Worm (Caenorhabditis elegans): ENCODE results near the gene itr-1.
A peak's percentile ranks its signal among the peaks of the same experiment; 100 is the strongest.

itr-1 gene

ce11 chrIV:7724912-7725311, 49.9 kb downstream of the itr-1 start:
- TF ChIP-seq unc-120 (tag; optimal IDR thresholded peaks at IDR 0.05; ENCODE audit: poor library complexity, severe bottlenecking) (no peak), ham-2 (GFP tag; optimal IDR thresholded peaks at IDR 0.05) (no peak), flh-1 (GFP tag; optimal IDR thresholded peaks at IDR 0.05) (no peak), mab-5 (tag; optimal IDR thresholded peaks at IDR 0.05) (no peak), drap-1 (GFP tag; optimal IDR thresholded peaks at IDR 0.05) (no peak), tbx-8 (GFP tag; optimal IDR thresholded peaks at IDR 0.05) (no peak), lin-13 (tag; optimal IDR thresholded peaks at IDR 0.05) (no peak), cnd-1 (tag; optimal IDR thresholded peaks at IDR 0.05) (no peak), zip-8 (tag; optimal IDR thresholded peaks at IDR 0.05) (no peak), unc-39 (tag; optimal IDR thresholded peaks at IDR 0.05) (no peak), ceh-43 (GFP tag; optimal IDR thresholded peaks at IDR 0.05) (no peak), pha-4 (tag; optimal IDR thresholded peaks at IDR 0.05) (no peak)

- TF ChIP-seq mep-1 (tag; optimal IDR thresholded peaks at IDR 0.05) (no peak), sem-2 (GFP tag; optimal IDR thresholded peaks at IDR 0.05) (no peak), ceh-39 (tag; optimal IDR thresholded peaks at IDR 0.05) (no peak), drap-1 (GFP tag; optimal IDR thresholded peaks at IDR 0.05) (no peak), bed-3 (GFP tag; optimal IDR thresholded peaks at IDR 0.05) (no peak), blmp-1 (tag; optimal IDR thresholded peaks at IDR 0.05) (no peak), nhr-76 (tag; optimal IDR thresholded peaks at IDR 0.05) (no peak), tbx-8 (GFP tag; optimal IDR thresholded peaks at IDR 0.05) (no peak), nhr-2 (tag; optimal IDR thresholded peaks at IDR 0.05) (no peak), snpc-4 (tag; optimal IDR thresholded peaks at IDR 0.05) (no peak), ceh-83 (GFP tag; optimal IDR thresholded peaks at IDR 0.05) (no peak), lsy-2 (tag; optimal IDR thresholded peaks at IDR 0.05) (no peak), unc-62 (GFP tag; optimal IDR thresholded peaks at IDR 0.05) (no peak), ham-2 (GFP tag; optimal IDR thresholded peaks at IDR 0.05) (no peak), mls-2 (tag; optimal IDR thresholded peaks at IDR 0.05) (no peak), pha-4 (tag; optimal IDR thresholded peaks at IDR 0.05) (no peak)
Observed at ce11 chrIV:7726325-7726724, 51.4 kb downstream of the itr-1 start, which contains the start of gene C50F7.5. Gene C50F7.5 (plus strand): TSS chrIV:7726719.

DNA sequence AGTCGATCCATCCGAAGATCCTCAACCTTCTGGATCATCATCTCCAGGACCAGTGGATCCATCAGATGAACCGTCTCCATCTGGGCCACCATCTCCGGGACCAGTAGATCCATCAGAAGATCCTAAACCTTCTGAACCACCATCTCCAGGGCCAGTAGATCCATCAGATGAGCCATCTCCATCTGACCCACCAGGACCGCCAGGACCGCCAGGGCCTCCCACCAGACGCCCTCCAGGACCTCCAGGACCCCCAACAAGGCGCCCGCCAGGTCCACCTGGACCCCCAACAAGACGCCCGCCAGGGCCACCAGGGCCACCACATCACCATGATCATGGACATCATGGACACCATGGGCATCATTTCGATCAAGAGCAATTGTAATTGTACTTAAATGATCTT, 52.3 kb downstream of the itr-1 start:
- TF ChIP-seq blmp-1 (tag; optimal IDR thresholded peaks at IDR 0.05) (no peak), elt-3 (tag; optimal IDR thresholded peaks at IDR 0.05) (no peak), nhr-28 (tag; optimal IDR thresholded peaks at IDR 0.05) (no peak)

DNA sequence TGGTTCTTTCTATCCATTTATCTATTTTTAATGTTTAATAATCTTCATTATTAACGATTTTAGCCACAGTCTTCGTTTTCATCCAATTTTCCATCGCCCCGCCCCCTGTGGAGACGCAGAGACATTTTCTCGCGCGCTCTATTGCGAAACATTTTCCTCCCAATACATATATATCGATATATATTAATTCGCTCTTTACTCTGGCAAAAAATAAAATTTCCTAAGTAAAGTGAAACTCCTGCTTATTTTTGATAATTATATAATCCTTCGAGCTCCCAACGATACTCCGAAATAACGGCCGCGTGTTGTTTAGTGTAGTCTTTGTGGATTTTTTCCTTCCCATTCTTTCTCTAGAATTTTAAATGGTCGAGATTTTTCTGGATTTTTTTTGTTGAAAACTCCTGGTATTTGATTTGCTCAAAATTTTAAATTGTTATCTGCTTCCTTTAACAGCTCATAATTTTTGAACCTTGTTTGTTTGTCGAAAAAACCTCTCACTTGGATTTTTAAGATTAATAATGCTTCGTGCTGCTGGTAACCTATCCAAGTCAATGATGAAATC, 53.5 kb downstream of the itr-1 start, which contains the start of gene sucg-1:
Gene sucg-1 (plus strand): TSS at position 512 of the 562 bp plus-strand sequence.
- TF ChIP-seq ces-1 (GFP tag; optimal IDR thresholded peaks at IDR 0.05) (peak; percentile 2), M03D4.4 (tag; optimal IDR thresholded peaks at IDR 0.05) (no peak), unc-120 (tag; optimal IDR thresholded peaks at IDR 0.05; ENCODE audit: poor library complexity, severe bottlenecking) (no peak)

- TF ChIP-seq ztf-11 (tag; optimal IDR thresholded peaks at IDR 0.05): no peak
- no peak for TF ChIP-seq unc-120 (tag; optimal IDR thresholded peaks at IDR 0.05; ENCODE audit: poor library complexity, severe bottlenecking)
- no peak for TF ChIP-seq bed-3 (GFP tag; optimal IDR thresholded peaks at IDR 0.05)
- TF ChIP-seq hlh-1 (tag; optimal IDR thresholded peaks at IDR 0.05): no peak
- no peak for TF ChIP-seq mls-2 (tag; optimal IDR thresholded peaks at IDR 0.05)
- TF ChIP-seq mep-1 (tag; optimal IDR thresholded peaks at IDR 0.05): no peak
- no peak for TF ChIP-seq nhr-76 (tag; optimal IDR thresholded peaks at IDR 0.05)
- TF ChIP-seq M03D4.4 (tag; optimal IDR thresholded peaks at IDR 0.05): no peak
- TF ChIP-seq zip-8 (tag; optimal IDR thresholded peaks at IDR 0.05): no peak
- no peak for TF ChIP-seq ceh-39 (tag; optimal IDR thresholded peaks at IDR 0.05)
- no peak for TF ChIP-seq unc-39 (tag; optimal IDR thresholded peaks at IDR 0.05)
- no peak for TF ChIP-seq cnd-1 (tag; optimal IDR thresholded peaks at IDR 0.05)
- no peak for TF ChIP-seq snpc-4 (tag; optimal IDR thresholded peaks at IDR 0.05)
Observed at ce11 chrIV:7731960-7732359, 57.0 kb downstream of the itr-1 start, which contains the start of the genes C50F7.9 and C50F7.3. Gene C50F7.9 (minus strand): TSS chrIV:7732060. Gene C50F7.3 (plus strand): TSS chrIV:7732329.

DNA sequence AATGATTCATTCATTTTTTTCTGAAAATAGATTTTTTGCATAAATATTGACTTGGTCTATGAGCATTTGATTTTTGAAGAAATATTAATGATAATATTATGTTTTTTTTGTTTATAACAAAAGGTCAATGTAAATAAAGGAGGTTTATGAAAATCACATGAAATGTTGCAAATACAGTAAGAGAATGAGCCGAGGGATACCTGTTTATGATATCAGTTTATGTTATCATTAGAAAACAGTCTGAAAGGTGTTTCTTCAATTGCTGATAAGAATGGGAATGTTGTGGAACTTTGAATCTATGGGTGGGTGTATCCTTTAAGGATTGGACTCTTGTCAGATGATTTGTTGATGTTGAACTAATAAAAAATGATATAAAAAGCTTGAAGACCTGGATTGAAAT, 59.2 kb downstream of the itr-1 start:
- TF ChIP-seq mab-5 (tag; optimal IDR thresholded peaks at IDR 0.05) (no peak), nhr-28 (tag; optimal IDR thresholded peaks at IDR 0.05) (no peak), nhr-76 (tag; optimal IDR thresholded peaks at IDR 0.05) (no peak), pha-4 (tag; optimal IDR thresholded peaks at IDR 0.05) (no peak), cnd-1 (tag; optimal IDR thresholded peaks at IDR 0.05) (no peak), elt-3 (tag; optimal IDR thresholded peaks at IDR 0.05) (no peak)

Measured in whole organism, mixed stage, embryonic.